Worm (Caenorhabditis elegans) whole organism, late embryonic: ENCODE results near the gene srx-77.

Source experiments
- ceh-22 ChIP-seq: sonication (generic microtip); optimal IDR thresholded peaks from 2 replicates; lab custom pipeline; 2017; ENCODE audit warnings: missing biosample characterization, missing genetic modification characterization
- fkh-10 ChIP-seq: fragments of 150-350 bp; optimal IDR thresholded peaks from 2 replicates; lab custom pipeline; 2014; ENCODE audit warnings: missing biosample characterization, missing genetic modification reagents, missing genetic modification characterization
- fkh-6 ChIP-seq: sonication (generic microtip); optimal IDR thresholded peaks from 2 replicates; lab custom pipeline; 2016; ENCODE audit warnings: missing genetic modification characterization, missing compliant biosample characterization

DNA sequence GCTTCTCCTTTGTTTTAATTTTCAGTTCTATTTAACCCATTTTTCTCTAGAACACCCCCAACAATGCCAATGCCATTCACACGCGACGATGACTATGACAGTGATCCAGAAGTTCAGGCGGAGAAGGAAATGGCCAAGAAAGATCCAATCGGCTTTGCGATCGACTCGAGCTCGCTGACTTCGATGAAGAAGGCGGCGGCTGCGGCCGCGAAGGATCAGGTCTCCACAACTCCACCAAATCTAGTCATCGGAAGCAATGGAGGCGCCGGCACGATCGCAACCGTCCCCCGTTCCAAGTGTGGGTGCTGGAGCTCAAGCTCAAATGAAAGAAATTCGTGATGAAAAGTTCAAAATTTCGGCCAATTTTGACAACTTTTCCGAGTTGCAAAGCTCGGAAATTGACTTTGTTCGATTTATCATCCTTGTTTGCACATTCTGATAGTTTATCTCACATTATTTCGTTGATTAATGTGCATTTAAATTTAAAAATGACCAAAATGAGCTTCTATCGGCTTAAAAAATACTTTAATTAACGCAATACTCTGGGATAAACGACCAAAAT, 19.5 kb upstream of the srx-77 start, which contains the start of gene K03B4.2:
- TF ChIP-seq fkh-6 (no peak), ceh-22 (tag; lab: Kevin White, UChicago) (no peak), fkh-10 (GFP tag; lab: Kevin White, UChicago) (no peak)
